Worm (Caenorhabditis elegans): ENCODE results near the gene B0564.2.

The B0564.2 gene

ce11 chrIV:13068451-13068850 lies 39.0 kb upstream of the B0564.2 start, which contains the start of gene scl-6:
Gene scl-6 (plus strand): TSS chrIV:13068751.
- TF ChIP-seq pat-9 (tag; optimal IDR thresholded peaks at IDR 0.05), result no peak

DNA sequence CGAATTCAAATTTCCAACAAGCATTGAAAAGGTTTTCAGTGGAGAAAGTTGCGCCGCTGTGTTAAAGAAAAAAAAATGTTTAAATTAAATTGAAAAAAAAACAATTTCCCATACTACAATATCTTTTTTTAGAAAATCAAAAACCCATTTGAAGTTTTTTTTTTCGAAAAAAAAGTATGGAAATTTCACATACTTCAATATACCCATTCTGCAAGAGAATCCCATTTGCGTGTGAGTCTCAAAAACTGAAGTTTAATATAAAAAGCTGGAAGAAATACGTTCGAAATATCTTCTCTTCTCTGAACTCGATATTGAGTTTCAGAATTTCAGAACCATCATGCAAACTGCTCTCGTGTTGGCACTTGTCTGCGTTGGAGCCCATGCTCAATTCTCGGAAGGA lies 37.3 kb upstream of the B0564.2 start, which contains the start of gene scl-7:
Gene scl-7 (plus strand): TSS at position 301 of the 400 bp plus-strand sequence.
- TF ChIP-seq ama-1 (optimal IDR thresholded peaks at IDR 0.05), result no peak

DNA sequence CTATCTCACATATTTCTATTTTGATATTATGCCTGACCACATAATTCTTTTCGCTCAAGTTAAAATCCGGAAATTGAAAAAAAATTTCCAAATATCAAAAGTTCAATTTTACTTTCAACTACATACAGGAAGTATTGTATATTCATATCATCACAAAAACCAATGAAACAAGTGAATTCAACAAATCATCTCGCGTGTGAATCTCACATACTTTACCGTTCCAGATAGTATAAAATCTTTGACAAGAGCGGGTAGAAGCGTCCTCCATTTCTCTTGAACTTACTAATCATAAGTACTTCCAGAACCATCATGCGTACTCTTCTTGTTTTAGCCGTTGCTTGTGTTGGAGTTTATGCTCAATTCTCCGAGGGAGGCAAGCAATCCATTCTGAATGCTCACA lies 36.0 kb upstream of the B0564.2 start, which contains the start of gene scl-8:
Gene scl-8 (plus strand): TSS at position 301 of the 400 bp plus-strand sequence.
- TF ChIP-seq ref-2 (tag; optimal IDR thresholded peaks at IDR 0.05) (no peak), odd-2 (tag; optimal IDR thresholded peaks at IDR 0.05) (no peak), ama-1 (optimal IDR thresholded peaks at IDR 0.05) (no peak), ceh-48 (tag; optimal IDR thresholded peaks at IDR 0.05) (no peak), pha-2 (tag; optimal IDR thresholded peaks at IDR 0.05) (no peak), elt-4 (tag; optimal IDR thresholded peaks at IDR 0.05) (no peak), rnt-1 (tag; optimal IDR thresholded peaks at IDR 0.05) (no peak), gmeb-2 (tag; optimal IDR thresholded peaks at IDR 0.05) (no peak), hlh-6 (tag; optimal IDR thresholded peaks at IDR 0.05) (no peak), hlh-15 (tag; optimal IDR thresholded peaks at IDR 0.05) (no peak), nhr-11 (tag; optimal IDR thresholded peaks at IDR 0.05) (no peak), unc-55 (GFP tag; optimal IDR thresholded peaks at IDR 0.05) (no peak), nhr-232 (tag; optimal IDR thresholded peaks at IDR 0.05) (no peak), lim-6 (tag; optimal IDR thresholded peaks at IDR 0.05) (no peak)

- TF ChIP-seq ztf-16 (tag; optimal IDR thresholded peaks at IDR 0.05), result no peak
- no peak for TF ChIP-seq hlh-30 (tag; optimal IDR thresholded peaks at IDR 0.05; ENCODE audit: insufficient read depth)
- no peak for TF ChIP-seq ttx-3 (tag; optimal IDR thresholded peaks at IDR 0.05)
- TF ChIP-seq gmeb-2 (tag; optimal IDR thresholded peaks at IDR 0.05), result no peak
- TF ChIP-seq hlh-8 (tag; optimal IDR thresholded peaks at IDR 0.05), result no peak
- no peak for TF ChIP-seq sox-2 (GFP tag; IDR thresholded peaks at IDR 0.05)
- no peak for TF ChIP-seq rnt-1 (tag; optimal IDR thresholded peaks at IDR 0.05)
- TF ChIP-seq ets-4 (tag; optimal IDR thresholded peaks at IDR 0.05), result no peak
- TF ChIP-seq hlh-15 (tag; optimal IDR thresholded peaks at IDR 0.05), result no peak
- no peak for TF ChIP-seq tbx-7 (tag; optimal IDR thresholded peaks at IDR 0.05)
- no peak for TF ChIP-seq unc-86 (tag; optimal IDR thresholded peaks at IDR 0.05)
- TF ChIP-seq mec-3 (tag; optimal IDR thresholded peaks at IDR 0.05; ENCODE audit: borderline replicate concordance), result no peak
Measured at ce11 chrIV:13075625-13076252, 31.7 kb upstream of the B0564.2 start.

DNA sequence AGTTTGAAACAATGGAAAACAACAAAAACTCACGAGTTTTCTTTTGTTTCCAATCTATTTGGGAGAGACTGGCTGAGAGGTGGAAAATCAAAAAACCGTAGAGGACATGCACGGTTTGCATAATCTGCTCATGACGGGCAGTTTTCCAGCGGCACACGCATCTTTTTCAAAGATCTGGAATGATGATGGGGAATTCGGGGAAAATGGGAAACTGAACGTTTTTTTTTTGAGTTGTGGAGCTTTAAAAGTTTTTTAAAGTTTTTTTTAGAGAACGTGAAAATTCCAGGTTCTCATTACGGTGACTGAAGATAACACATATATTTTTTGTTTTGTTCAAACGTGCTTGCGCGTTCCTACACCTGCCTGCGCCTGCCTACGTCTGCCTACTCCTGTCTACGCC lies 30.8 kb upstream of the B0564.2 start, which contains the start of gene C39E9.7:
Gene C39E9.7 (minus strand): TSS at position 101 of the 400 bp plus-strand sequence.
- TF ChIP-seq ztf-16 (tag; optimal IDR thresholded peaks at IDR 0.05) (no peak), ahr-1 (tag; optimal IDR thresholded peaks at IDR 0.05) (no peak), ceh-48 (tag; optimal IDR thresholded peaks at IDR 0.05) (no peak), ttx-3 (tag; optimal IDR thresholded peaks at IDR 0.05) (no peak), fax-1 (tag; optimal IDR thresholded peaks at IDR 0.05) (no peak), pqm-1 (tag; optimal IDR thresholded peaks at IDR 0.05) (no peak), ceh-18 (tag; optimal IDR thresholded peaks at IDR 0.05) (no peak)

- no peak for TF ChIP-seq ceh-24 (tag; optimal IDR thresholded peaks at IDR 0.05)
- TF ChIP-seq che-1 (tag; optimal IDR thresholded peaks at IDR 0.05), result no peak
- no peak for TF ChIP-seq hlh-6 (tag; optimal IDR thresholded peaks at IDR 0.05)
- no peak for TF ChIP-seq ceh-2 (tag; optimal IDR thresholded peaks at IDR 0.05)
- no peak for TF ChIP-seq ceh-34 (tag; optimal IDR thresholded peaks at IDR 0.05)
Measured at ce11 chrIV:13077694-13078093, 29.8 kb upstream of the B0564.2 start.
